Fruit fly (Drosophila melanogaster): ENCODE measurements around the gene Reph.

The Reph gene

DNA sequence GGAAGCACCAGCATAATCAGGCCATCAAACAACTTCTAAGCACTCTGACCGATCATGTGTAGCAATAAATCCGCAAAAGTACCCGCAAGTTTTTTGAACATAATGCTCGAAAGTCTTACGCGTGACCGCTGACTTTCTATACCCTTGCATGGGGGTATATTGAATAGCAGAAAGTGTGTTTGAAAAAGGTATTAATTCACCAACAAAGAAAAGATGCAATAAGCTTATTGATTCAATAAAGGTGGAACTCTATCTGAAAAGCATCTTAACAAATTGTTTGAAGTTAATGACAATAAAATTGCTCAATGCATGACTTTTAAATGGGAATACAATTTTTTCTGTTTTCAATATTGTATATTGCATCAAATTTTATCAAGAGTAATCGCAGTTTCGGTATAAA lies 28.3 kb downstream of the Reph start:
- TF ChIP-seq hkb (optimal IDR thresholded peaks at IDR 0.05) (no peak), hkb (GFP tag; IDR thresholded peaks at IDR 0.05) (no peak), phol (tag; optimal IDR thresholded peaks at IDR 0.05) (peak; percentile 17), Gug (GFP tag; IDR thresholded peaks at IDR 0.05) (no peak), CG10147 (GFP tag; optimal IDR thresholded peaks at IDR 0.05) (no peak), slp2 (GFP tag; optimal IDR thresholded peaks at IDR 0.05) (peak; percentile 26), CG14965 (GFP tag; optimal IDR thresholded peaks at IDR 0.05; ENCODE audit: borderline replicate concordance) (no peak), D19A (tag; optimal IDR thresholded peaks at IDR 0.05) (peak; percentile 95), Xbp1 (GFP tag; optimal IDR thresholded peaks at IDR 0.05) (no peak), CG4424 (GFP tag; optimal IDR thresholded peaks at IDR 0.05) (no peak), MTF-1 (GFP tag; optimal IDR thresholded peaks at IDR 0.05; ENCODE audit: borderline replicate concordance) (no peak), CG11093 (GFP tag; IDR thresholded peaks at IDR 0.05) (no peak), fd64A (GFP tag; optimal IDR thresholded peaks at IDR 0.05) (no peak), Kr (GFP tag; optimal IDR thresholded peaks at IDR 0.05) (no peak), gcm (GFP tag; optimal IDR thresholded peaks at IDR 0.05) (peak; percentile 79), CG17359 (tag; optimal IDR thresholded peaks at IDR 0.05) (peak; percentile 5), nom (GFP tag; optimal IDR thresholded peaks at IDR 0.05) (no peak), CG12391 (tag; optimal IDR thresholded peaks at IDR 0.05) (no peak), CG1647 (GFP tag; optimal IDR thresholded peaks at IDR 0.05) (no peak), slbo (GFP tag; IDR thresholded peaks at IDR 0.05) (0 out of 2 replicates have a peak, but pooled peaks have one; percentile 6), gt (GFP tag; IDR thresholded peaks at IDR 0.05) (no peak), schlank (tag; optimal IDR thresholded peaks at IDR 0.05) (no peak), gro (GFP tag; optimal IDR thresholded peaks at IDR 0.05) (no peak), row (GFP tag; IDR thresholded peaks at IDR 0.05) (peak; percentile 21; the same call in 1 of the 3 replicates), CG6689 (GFP tag; IDR thresholded peaks at IDR 0.05) (0 out of 2 replicates have a peak, but pooled peaks have one; percentile 14), CG33213 (GFP tag; optimal IDR thresholded peaks at IDR 0.05) (no peak), disco-r (GFP tag; optimal IDR thresholded peaks at IDR 0.05) (no peak), hbn (GFP tag; IDR thresholded peaks at IDR 0.05; ENCODE audit: partially characterized antibody) (no peak), Rfx (GFP tag; IDR thresholded peaks at IDR 0.05) (peak; percentile 19; the same call in 1 of the 2 replicates), CG9876 (GFP tag; optimal IDR thresholded peaks at IDR 0.05) (no peak), H15 (GFP tag; IDR thresholded peaks at IDR 0.05) (no peak), luna (GFP tag; optimal IDR thresholded peaks at IDR 0.05) (no peak), tna (GFP tag; IDR thresholded peaks at IDR 0.05; ENCODE audit: partially characterized antibody) (no peak), CG2678 (tag; optimal IDR thresholded peaks at IDR 0.05) (peak; percentile 35), CG13424 (tag; optimal IDR thresholded peaks at IDR 0.05) (peak; percentile 33), zfh2 (GFP tag; optimal IDR thresholded peaks at IDR 0.05) (no peak), Sox102F (GFP tag; optimal IDR thresholded peaks at IDR 0.05) (peak; percentile 21), CG3995 (GFP tag; optimal IDR thresholded peaks at IDR 0.05) (no peak), CG7372 (GFP tag; IDR thresholded peaks at IDR 0.05) (no peak), usp (GFP tag; optimal IDR thresholded peaks at IDR 0.05) (no peak), lilli (GFP tag; optimal IDR thresholded peaks at IDR 0.05) (no peak), jing (GFP tag; optimal IDR thresholded peaks at IDR 0.05) (no peak), sisA (GFP tag; IDR thresholded peaks at IDR 0.05) (no peak), Hr3 (GFP tag; optimal IDR thresholded peaks at IDR 0.05) (no peak), dmrt11E (tag; optimal IDR thresholded peaks at IDR 0.05) (peak; percentile 8), CG8944 (GFP tag; optimal IDR thresholded peaks at IDR 0.05) (no peak), wor (GFP tag; IDR thresholded peaks at IDR 0.05) (peak; percentile 17; the same call in 1 of the 2 replicates), tin (GFP tag; optimal IDR thresholded peaks at IDR 0.05) (no peak), C15 (GFP tag; IDR thresholded peaks at IDR 0.05) (no peak), CG17328 (GFP tag; IDR thresholded peaks at IDR 0.05) (no peak), CG3726 (GFP tag; IDR thresholded peaks at IDR 0.05) (no peak), gem (tag; optimal IDR thresholded peaks at IDR 0.05) (peak; percentile 54)
